Worm (Caenorhabditis elegans) whole organism, L3 larva: Measurements from ENCODE around the gene dhhc-1.
A peak's percentile ranks its signal among the peaks of the same experiment; 100 is the strongest.

Source experiments
- elt-1 ChIP-seq: fragments of 150-350 bp; optimal IDR thresholded peaks from 2 replicates; lab custom pipeline; 2014; ENCODE audit warnings: missing biosample characterization, missing genetic modification characterization
- fkh-10 ChIP-seq: sonication (generic microtip); optimal IDR thresholded peaks from 2 replicates; lab custom pipeline; 2017; ENCODE audit warnings: missing biosample characterization, missing genetic modification reagents, missing genetic modification characterization
- hmg-11 ChIP-seq: sonication (generic microtip); optimal IDR thresholded peaks from 2 replicates; lab custom pipeline; 2016; ENCODE audit warnings: missing genetic modification characterization, missing compliant biosample characterization
- mml-1 ChIP-seq: fragments of 150-350 bp; sonication (generic microtip); optimal IDR thresholded peaks from 3 replicates; lab custom pipeline; 2014; ENCODE audit warnings: missing biosample characterization, missing genetic modification characterization
- nhr-43 ChIP-seq: sonication (generic microtip); optimal IDR thresholded peaks from 2 replicates; lab custom pipeline; 2016; ENCODE audit warnings: mild to moderate bottlenecking, missing genetic modification characterization, missing compliant biosample characterization; ENCODE audit not compliant: poor library complexity, severe bottlenecking
- nhr-76 ChIP-seq: fragments of 150-350 bp; sonication (generic microtip); optimal IDR thresholded peaks from 5 replicates; lab custom pipeline; 2014; ENCODE audit warnings: missing biosample characterization, missing genetic modification characterization
- pha-4 ChIP-seq: fragments of 150-350 bp; optimal IDR thresholded peaks from 2 replicates; lab custom pipeline; 2014; ENCODE audit warnings: missing biosample characterization, missing genetic modification reagents, missing genetic modification characterization

- no peak for TF ChIP-seq fkh-10 (GFP tag; lab: Kevin White, UChicago)
- no peak for TF ChIP-seq mml-1 (tag; lab: Kevin White, UChicago)
- no peak for TF ChIP-seq nhr-76
- TF ChIP-seq nhr-43 = peak; percentile 28
- no peak for TF ChIP-seq pha-4 (tag; lab: Kevin White, UChicago)
- no peak for TF ChIP-seq elt-1 (tag; lab: Kevin White, UChicago)
- no peak for TF ChIP-seq hmg-11 (tag; lab: Kevin White, UChicago)
Observed at ce11 chrX:15104963-15105493, 4.8 kb upstream of the dhhc-1 start.
